Worm (Caenorhabditis elegans) whole organism, L3 larva: ENCODE results near the gene R02D5.3.
A peak's percentile ranks its signal among the peaks of the same experiment; 100 is the strongest.

Experiments used
- R02D3.7 ChIP-seq: fragments of 150-350 bp; optimal IDR thresholded peaks from 2 replicates; lab custom pipeline; 2014; ENCODE audit warnings: missing biosample characterization, missing genetic modification characterization
- ZK546.5 ChIP-seq: sonication (generic microtip); optimal IDR thresholded peaks from 2 replicates; lab custom pipeline; 2017; ENCODE audit warnings: missing biosample characterization, missing genetic modification characterization
- aly-2 ChIP-seq: fragments of 150-350 bp; optimal IDR thresholded peaks from 2 replicates; lab custom pipeline; 2014; ENCODE audit warnings: missing biosample characterization, missing genetic modification characterization
- ama-1 ChIP-seq: fragments of 150-350 bp; optimal IDR thresholded peaks from 2 replicates; lab custom pipeline; 2018
- ceh-16 ChIP-seq: sonication (generic microtip); optimal IDR thresholded peaks from 2 replicates; lab custom pipeline; 2017; ENCODE audit warnings: missing biosample characterization, missing genetic modification characterization
- ceh-28 ChIP-seq: fragments of 150-350 bp; optimal IDR thresholded peaks from 2 replicates; lab custom pipeline; 2014; ENCODE audit warnings: missing biosample characterization, missing genetic modification reagents, missing genetic modification characterization
- ceh-82 ChIP-seq: fragments of 150-350 bp; optimal IDR thresholded peaks from 2 replicates; lab custom pipeline; 2014; ENCODE audit warnings: missing biosample characterization, missing genetic modification characterization
- ceh-9 ChIP-seq: sonication (generic microtip); optimal IDR thresholded peaks from 2 replicates; lab custom pipeline; 2018; ENCODE audit warnings: missing biosample characterization, missing genetic modification characterization
- daf-12 ChIP-seq: fragments of 150-350 bp; optimal IDR thresholded peaks from 2 replicates; lab custom pipeline; 2014; ENCODE audit warnings: missing biosample characterization, missing genetic modification reagents, missing genetic modification characterization
- egl-27 ChIP-seq: sonication (generic microtip); optimal IDR thresholded peaks from 4 replicates; lab custom pipeline; 2017; ENCODE audit warnings: missing biosample characterization, missing genetic modification reagents, missing genetic modification characterization
- egl-5 ChIP-seq: fragments of 150-350 bp; optimal IDR thresholded peaks from 2 replicates; lab custom pipeline; 2017; ENCODE audit warnings: missing biosample characterization, missing genetic modification reagents, missing genetic modification characterization, inconsistent platforms
- elt-1 ChIP-seq: fragments of 150-350 bp; optimal IDR thresholded peaks from 2 replicates; lab custom pipeline; 2014; ENCODE audit warnings: missing biosample characterization, missing genetic modification characterization
- elt-2 ChIP-seq: sonication (generic microtip); optimal IDR thresholded peaks from 2 replicates; lab custom pipeline; 2016; ENCODE audit warnings: missing genetic modification reagents, mild to moderate bottlenecking, missing genetic modification characterization, missing compliant biosample characterization
- elt-3 ChIP-seq, 3 experiments: fragments of 150-350 bp in 1 of 3; sonication (generic microtip) in 2 of 3; optimal IDR thresholded peaks; 2 replicates in 2 of 3; 4 replicates in 1 of 3; lab custom pipeline; 2014 to 2017; ENCODE audit warnings: missing biosample characterization in 3 of 3, missing genetic modification characterization in 3 of 3
- eor-1 ChIP-seq, 2 experiments: fragments of 150-350 bp; optimal IDR thresholded peaks; 2 replicates each; lab custom pipeline; 2014 to 2018; ENCODE audit warnings: missing biosample characterization in 2 of 2, missing genetic modification characterization in 2 of 2
- fkh-2 ChIP-seq: fragments of 150-350 bp; optimal IDR thresholded peaks from 2 replicates; lab custom pipeline; 2014; ENCODE audit warnings: missing biosample characterization, missing genetic modification reagents, missing genetic modification characterization
- hmg-11 ChIP-seq: sonication (generic microtip); optimal IDR thresholded peaks from 2 replicates; lab custom pipeline; 2016; ENCODE audit warnings: missing genetic modification characterization, missing compliant biosample characterization
- jun-1 ChIP-seq: fragments of 150-350 bp; optimal IDR thresholded peaks from 2 replicates; lab custom pipeline; 2014; ENCODE audit warnings: missing biosample characterization, missing genetic modification reagents, missing genetic modification characterization
- lin-15B ChIP-seq: fragments of 150-350 bp; optimal IDR thresholded peaks from 2 replicates; lab custom pipeline; 2014; ENCODE audit warnings: missing biosample characterization, missing genetic modification characterization
- lsy-12 ChIP-seq: sonication (generic microtip); optimal IDR thresholded peaks from 2 replicates; lab custom pipeline; 2016; ENCODE audit warnings: mild to moderate bottlenecking, missing genetic modification characterization, missing compliant biosample characterization
- nfya-1 ChIP-seq: sonication (generic microtip); optimal IDR thresholded peaks from 2 replicates; lab custom pipeline; 2017; ENCODE audit warnings: missing genetic modification characterization, mild to moderate bottlenecking, missing compliant biosample characterization, antibody characterized with exemption, moderate library complexity; ENCODE audit not compliant: insufficient read depth
- nhr-11 ChIP-seq: fragments of 150-350 bp; optimal IDR thresholded peaks from 2 replicates; lab custom pipeline; 2014; ENCODE audit warnings: missing biosample characterization, missing genetic modification characterization
- nhr-12 ChIP-seq: fragments of 150-350 bp; optimal IDR thresholded peaks from 2 replicates; lab custom pipeline; 2014; ENCODE audit warnings: missing biosample characterization, missing genetic modification characterization
- nhr-23 ChIP-seq: fragments of 150-350 bp; optimal IDR thresholded peaks from 2 replicates; lab custom pipeline; 2014; ENCODE audit warnings: missing biosample characterization, missing genetic modification reagents, missing genetic modification characterization
- nhr-237 ChIP-seq: fragments of 150-350 bp; optimal IDR thresholded peaks from 2 replicates; lab custom pipeline; 2014; ENCODE audit warnings: missing biosample characterization, missing genetic modification characterization
- nhr-25 ChIP-seq: sonication (generic microtip); optimal IDR thresholded peaks from 2 replicates; lab custom pipeline; 2017; ENCODE audit warnings: missing biosample characterization, missing genetic modification characterization
- nhr-28 ChIP-seq: fragments of 150-350 bp; optimal IDR thresholded peaks from 2 replicates; lab custom pipeline; 2014; ENCODE audit warnings: missing biosample characterization, missing genetic modification characterization
- nhr-43 ChIP-seq: sonication (generic microtip); optimal IDR thresholded peaks from 2 replicates; lab custom pipeline; 2016; ENCODE audit warnings: mild to moderate bottlenecking, missing genetic modification characterization, missing compliant biosample characterization; ENCODE audit not compliant: poor library complexity, severe bottlenecking
- pha-4 ChIP-seq: fragments of 150-350 bp; optimal IDR thresholded peaks from 2 replicates; lab custom pipeline; 2014; ENCODE audit warnings: missing biosample characterization, missing genetic modification reagents, missing genetic modification characterization
- pqm-1 ChIP-seq: fragments of 150-350 bp; optimal IDR thresholded peaks from 2 replicates; lab custom pipeline; 2017; ENCODE audit warnings: missing biosample characterization, missing genetic modification characterization, inconsistent platforms
- sea-2 ChIP-seq: fragments of 150-350 bp; sonication (generic microtip); optimal IDR thresholded peaks from 4 replicates; lab custom pipeline; 2014; ENCODE audit warnings: missing biosample characterization, missing genetic modification reagents, missing genetic modification characterization
- skn-1 ChIP-seq: fragments of 150-350 bp; optimal IDR thresholded peaks from 2 replicates; lab custom pipeline; 2014; ENCODE audit warnings: missing biosample characterization, missing genetic modification characterization
- snpc-4 ChIP-seq: fragments of 150-350 bp; optimal IDR thresholded peaks from 2 replicates; lab custom pipeline; 2014; ENCODE audit warnings: missing biosample characterization, missing genetic modification characterization
- tbx-2 ChIP-seq: sonication (generic microtip); optimal IDR thresholded peaks from 2 replicates; lab custom pipeline; 2016; ENCODE audit warnings: mild to moderate bottlenecking, missing genetic modification characterization, missing compliant biosample characterization
- unc-39 ChIP-seq: sonication (generic microtip); optimal IDR thresholded peaks from 4 replicates; lab custom pipeline; 2017; ENCODE audit warnings: missing biosample characterization, missing genetic modification characterization
- ztf-4 ChIP-seq: fragments of 150-350 bp; optimal IDR thresholded peaks from 2 replicates; lab custom pipeline; 2014; ENCODE audit warnings: missing biosample characterization, missing genetic modification characterization

Gene R02D5.3

ce11 chrV:14440841-14441240 is 42.1 kb upstream of the R02D5.3 start, which contains the start of gene F23B12.4:
TSS of gene F23B12.4 (plus strand) at chrV:14441141.
- TF ChIP-seq ztf-4 (tag; lab: Kevin White, UChicago): no peak
- no peak for TF ChIP-seq egl-27 (tag; lab: Kevin White, UChicago)
- TF ChIP-seq nhr-43 (tag; lab: Kevin White, UChicago): no peak
- no peak for TF ChIP-seq nfya-1 (tag; lab: Kevin White, UChicago)
- TF ChIP-seq skn-1 (tag; lab: Kevin White, UChicago): no peak
- no peak for TF ChIP-seq lin-15B (tag; lab: Kevin White, UChicago)

ce11 chrV:14446453-14446852 is 36.5 kb upstream of the R02D5.3 start:
- TF ChIP-seq pha-4 (no peak), egl-5 (tag; lab: Kevin White, UChicago) (no peak), nhr-11 (tag; lab: Kevin White, UChicago) (no peak), hmg-11 (no peak), elt-1 (tag; lab: Kevin White, UChicago) (no peak), snpc-4 (tag; lab: Kevin White, UChicago) (no peak), tbx-2 (tag; lab: Kevin White, UChicago) (no peak), unc-39 (tag; lab: Kevin White, UChicago) (no peak), ceh-16 (tag; lab: Kevin White, UChicago) (no peak), eor-1 (tag; optimal IDR thresholded peaks at IDR 0.05; lab: Kevin White, UChicago) (no peak)

- no peak for TF ChIP-seq ZK546.5 (tag; lab: Kevin White, UChicago)
- no peak for TF ChIP-seq sea-2
- TF ChIP-seq lsy-12 (tag; lab: Kevin White, UChicago): no peak
- TF ChIP-seq nhr-28 (tag; lab: Kevin White, UChicago): no peak
- TF ChIP-seq ceh-16 (tag; lab: Kevin White, UChicago): no peak
- no peak for TF ChIP-seq aly-2 (tag; lab: Kevin White, UChicago)
- peak; percentile 59 for TF ChIP-seq hmg-11
- TF ChIP-seq elt-2: peak; percentile 86
- no peak for TF ChIP-seq nhr-23 (tag; lab: Kevin White, UChicago)
- TF ChIP-seq nhr-11 (tag; lab: Kevin White, UChicago): no peak
- TF ChIP-seq jun-1 (tag; lab: Kevin White, UChicago): no peak
- TF ChIP-seq nfya-1 (tag; lab: Kevin White, UChicago): no peak
- no peak for TF ChIP-seq nhr-43 (tag; lab: Kevin White, UChicago)
- TF ChIP-seq egl-27 (tag; lab: Kevin White, UChicago): no peak
- no peak for TF ChIP-seq elt-3 (tag; optimal IDR thresholded peaks at IDR 0.05; lab: Kevin White, UChicago)
- TF ChIP-seq R02D3.7 (tag; lab: Kevin White, UChicago): no peak
- TF ChIP-seq ceh-82 (tag; lab: Kevin White, UChicago): no peak
- TF ChIP-seq lin-15B (tag; lab: Kevin White, UChicago): peak; percentile 36
- TF ChIP-seq nhr-25 (tag; lab: Kevin White, UChicago): no peak
- no peak for TF ChIP-seq nhr-12
- peak; percentile 78 for TF ChIP-seq pqm-1
- TF ChIP-seq, all 47 proteins: peak for 4
These were observed 35.7 kb upstream of the R02D5.3 start, which contains the start of the genes dlat-1 and fntb-1 for ce11 chrV:14447240-14447763. TSS of gene dlat-1 (minus strand) at chrV:14447290. TSS of gene fntb-1 (plus strand) at chrV:14447651.

ce11 chrV:14448669-14449068 is 34.3 kb upstream of the R02D5.3 start:
- no peak for TF ChIP-seq sea-2
- no peak for TF ChIP-seq fkh-2 (tag; lab: Kevin White, UChicago)
- no peak for TF ChIP-seq nhr-43 (tag; lab: Kevin White, UChicago)
- no peak for TF ChIP-seq ceh-16 (tag; lab: Kevin White, UChicago)
- TF ChIP-seq ceh-28 (tag; lab: Kevin White, UChicago): no peak
- TF ChIP-seq eor-1 (tag; optimal IDR thresholded peaks at IDR 0.05; lab: Kevin White, UChicago): no peak
- TF ChIP-seq ztf-4 (tag; lab: Kevin White, UChicago): no peak
- no peak for TF ChIP-seq nfya-1 (tag; lab: Kevin White, UChicago)
- no peak for TF ChIP-seq lsy-12 (tag; lab: Kevin White, UChicago)

ce11 chrV:14449397-14449796 is 33.6 kb upstream of the R02D5.3 start, which contains the start of gene F23B12.7:
TSS of gene F23B12.7 (plus strand) at chrV:14449697.
- TF ChIP-seq nhr-12 (no peak), tbx-2 (tag; lab: Kevin White, UChicago) (no peak), ceh-9 (tag; lab: Kevin White, UChicago) (no peak), elt-3 (tag; optimal IDR thresholded peaks at IDR 0.05; lab: Kevin White, UChicago) (no peak), daf-12 (tag; lab: Kevin White, UChicago) (no peak), ama-1 (lab: Kevin White, UChicago) (no peak), R02D3.7 (tag; lab: Kevin White, UChicago) (no peak), nhr-237 (no peak)
